1 fruit fly cellular context compared by ENCODE assay signal in the genomic region with DNA sequence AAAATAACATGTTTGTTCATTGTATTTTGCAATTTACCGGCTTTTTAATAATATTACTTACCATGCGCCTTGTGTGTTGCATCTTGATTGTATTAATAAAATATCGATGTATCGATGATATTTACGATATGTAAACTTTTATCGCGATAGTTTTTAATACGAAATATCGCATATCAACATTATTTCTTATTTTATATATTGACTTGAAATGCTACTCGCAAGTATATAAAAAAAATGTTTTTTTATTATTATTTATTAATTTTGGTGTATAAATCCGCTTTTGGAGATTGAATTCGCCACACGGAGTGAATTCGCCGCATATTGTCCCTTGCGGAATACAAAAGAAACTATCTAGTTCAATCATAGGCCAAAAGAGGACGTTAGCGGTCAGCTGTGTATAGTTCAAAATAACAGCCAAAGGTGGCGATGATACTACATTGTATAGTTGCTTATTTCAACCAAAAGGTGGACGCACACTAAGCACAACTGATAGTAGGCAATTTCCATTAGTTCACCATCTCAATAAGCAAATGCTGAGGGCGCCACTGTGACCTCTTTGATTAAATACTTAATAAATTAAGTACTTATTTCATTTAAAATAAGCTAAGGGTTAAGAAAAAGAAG.
A peak's percentile ranks its signal among the peaks of the same experiment; 100 is the strongest.
TF ChIP-seq lines count a peak whose summit lies in the region.

Gene mtSSB (minus strand): TSS at position 96 of the 624 bp plus-strand sequence.

TF ChIP-seq in whole organism, embryonic, 481 proteins besides CTCF, POLR2A, EP300 and RAD21 (continued from another document and continues in another):
- peak; percentile 57 for TF ChIP-seq CG7556 (GFP tag; optimal IDR thresholded peaks at IDR 0.05; lab: Kevin White, UChicago)
- peak; percentile 100 for TF ChIP-seq CG2129 (GFP tag; IDR thresholded peaks at IDR 0.05; lab: Robert Waterston, UW; ENCODE audit: partially characterized antibody)
- peak; percentile 62 for TF ChIP-seq ftz-f1 (GFP tag; optimal IDR thresholded peaks at IDR 0.05; lab: Kevin White, UChicago)
- peak; percentile 81 for TF ChIP-seq mam (GFP tag; optimal IDR thresholded peaks at IDR 0.05; lab: Kevin White, UChicago)
- peak; percentile 100 for TF ChIP-seq zen2 (GFP tag; IDR thresholded peaks at IDR 0.05; lab: Robert Waterston, UW; ENCODE audit: partially characterized antibody)
- TF ChIP-seq CkIIα-i1 (GFP tag; IDR thresholded peaks at IDR 0.05; lab: Robert Waterston, UW) = no peak
- peak; percentile 88 for TF ChIP-seq CG42726 (GFP tag; IDR thresholded peaks at IDR 0.05; lab: Robert Waterston, UW; ENCODE audit: partially characterized antibody)
- peak; percentile 31 for TF ChIP-seq CG7745 (tag; optimal IDR thresholded peaks at IDR 0.05; lab: Kevin White, UChicago)
- peak; percentile 92 for TF ChIP-seq E2f1 (GFP tag; IDR thresholded peaks at IDR 0.05; lab: Robert Waterston, UW)
- peak; percentile 42 for TF ChIP-seq Hmx (GFP tag; optimal IDR thresholded peaks at IDR 0.05; lab: Kevin White, UChicago)
- TF ChIP-seq Antp (GFP tag; optimal IDR thresholded peaks at IDR 0.05; lab: Kevin White, UChicago) = peak; percentile 90
- TF ChIP-seq Dek (tag; optimal IDR thresholded peaks at IDR 0.05; lab: Kevin White, UChicago) = peak; percentile 79
- peak; percentile 77 for TF ChIP-seq tx (GFP tag; optimal IDR thresholded peaks at IDR 0.05; lab: Kevin White, UChicago)
- peak; percentile 91 for TF ChIP-seq CG10979 (tag; optimal IDR thresholded peaks at IDR 0.05; lab: Kevin White, UChicago)
- TF ChIP-seq pfk (GFP tag; optimal IDR thresholded peaks at IDR 0.05; lab: Kevin White, UChicago) = peak; percentile 44
- peak; percentile 40 for TF ChIP-seq CG3281 (GFP tag; optimal IDR thresholded peaks at IDR 0.05; lab: Kevin White, UChicago)
- TF ChIP-seq run (tag; optimal IDR thresholded peaks at IDR 0.05; lab: Kevin White, UChicago) = no peak
- TF ChIP-seq Bteb2 (GFP tag; optimal IDR thresholded peaks at IDR 0.05; lab: Kevin White, UChicago) = peak; percentile 25
- TF ChIP-seq gce (GFP tag; IDR thresholded peaks at IDR 0.05; lab: Robert Waterston, UW) = peak; percentile 89
- TF ChIP-seq CG9932 (GFP tag; IDR thresholded peaks at IDR 0.05; lab: Robert Waterston, UW) = peak; percentile 91
- peak; percentile 74 for TF ChIP-seq CG13624 (GFP tag; optimal IDR thresholded peaks at IDR 0.05; lab: Kevin White, UChicago)
- peak; percentile 75 for TF ChIP-seq CG4707 (GFP tag; optimal IDR thresholded peaks at IDR 0.05; lab: Kevin White, UChicago)
- TF ChIP-seq CG9609 (GFP tag; optimal IDR thresholded peaks at IDR 0.05; lab: Kevin White, UChicago) = peak; percentile 83
- TF ChIP-seq Hey (tag; optimal IDR thresholded peaks at IDR 0.05; lab: Kevin White, UChicago) = no peak
- TF ChIP-seq CG17361 (GFP tag; IDR thresholded peaks at IDR 0.05; lab: Robert Waterston, UW) = peak; percentile 84; the same call in 2 of the 3 replicates
- peak; percentile 99 for TF ChIP-seq unc-4 (GFP tag; IDR thresholded peaks at IDR 0.05; lab: Robert Waterston, UW; ENCODE audit: partially characterized antibody)
- peak; percentile 82 for TF ChIP-seq CG12391 (tag; optimal IDR thresholded peaks at IDR 0.05; lab: Kevin White, UChicago)
- TF ChIP-seq Scr (GFP tag; IDR thresholded peaks at IDR 0.05; lab: Robert Waterston, UW; ENCODE audit: partially characterized antibody) = peak; percentile 99
- peak; percentile 95 for TF ChIP-seq Chrac-16 (GFP tag; optimal IDR thresholded peaks at IDR 0.05; lab: Kevin White, UChicago)
- TF ChIP-seq onecut (GFP tag; IDR thresholded peaks at IDR 0.05; lab: Robert Waterston, UW) = peak; percentile 92
- TF ChIP-seq oc (tag; optimal IDR thresholded peaks at IDR 0.05; lab: Kevin White, UChicago) = peak; percentile 85
- TF ChIP-seq CG2202 (tag; optimal IDR thresholded peaks at IDR 0.05; lab: Kevin White, UChicago) = peak; percentile 66
- peak; percentile 87 for TF ChIP-seq CG31365 (tag; optimal IDR thresholded peaks at IDR 0.05; lab: Kevin White, UChicago)
- peak; percentile 72 for TF ChIP-seq wdn (GFP tag; IDR thresholded peaks at IDR 0.05; lab: Robert Waterston, UW)
- peak; percentile 78 for TF ChIP-seq CG10209 (GFP tag; optimal IDR thresholded peaks at IDR 0.05; lab: Kevin White, UChicago)
- peak; percentile 40 for TF ChIP-seq CG8281 (tag; optimal IDR thresholded peaks at IDR 0.05; lab: Kevin White, UChicago)
- TF ChIP-seq fd102C (GFP tag; optimal IDR thresholded peaks at IDR 0.05; lab: Kevin White, UChicago) = peak; percentile 69
- peak; percentile 91 for TF ChIP-seq ase (GFP tag; IDR thresholded peaks at IDR 0.05; lab: Robert Waterston, UW)
- TF ChIP-seq CG13424 (tag; optimal IDR thresholded peaks at IDR 0.05; lab: Kevin White, UChicago) = peak; percentile 76
- peak; percentile 100 for TF ChIP-seq Doc3 (GFP tag; IDR thresholded peaks at IDR 0.05; lab: Robert Waterston, UW; ENCODE audit: partially characterized antibody)
- peak; percentile 97 for TF ChIP-seq Ets65A (GFP tag; lab: Kevin White, UChicago)
- TF ChIP-seq CG32772 (GFP tag; IDR thresholded peaks at IDR 0.05; lab: Robert Waterston, UW) = peak; percentile 92
- peak; percentile 79 for TF ChIP-seq CG12299 (tag; optimal IDR thresholded peaks at IDR 0.05; lab: Kevin White, UChicago)
- TF ChIP-seq CG30020 (tag; optimal IDR thresholded peaks at IDR 0.05; lab: Kevin White, UChicago) = peak; percentile 49
- no peak for TF ChIP-seq CG18011 (GFP tag; optimal IDR thresholded peaks at IDR 0.05; lab: Kevin White, UChicago)
- peak; percentile 64 for TF ChIP-seq psq (GFP tag; optimal IDR thresholded peaks at IDR 0.05; lab: Kevin White, UChicago)
- TF ChIP-seq CG12769 (tag; optimal IDR thresholded peaks at IDR 0.05; lab: Kevin White, UChicago) = peak; percentile 78
- peak; percentile 99 for TF ChIP-seq inv (GFP tag; IDR thresholded peaks at IDR 0.05; lab: Robert Waterston, UW; ENCODE audit: partially characterized antibody)
- TF ChIP-seq CG9437 (GFP tag; optimal IDR thresholded peaks at IDR 0.05; lab: Kevin White, UChicago) = peak; percentile 37
- peak; percentile 93 for TF ChIP-seq CG17328 (GFP tag; IDR thresholded peaks at IDR 0.05; lab: Robert Waterston, UW)
- peak; percentile 85 for TF ChIP-seq Mes4 (GFP tag; optimal IDR thresholded peaks at IDR 0.05; lab: Kevin White, UChicago)
- TF ChIP-seq CG11695 (GFP tag; IDR thresholded peaks at IDR 0.05; lab: Robert Waterston, UW) = peak; percentile 52; the same call in 2 of the 3 replicates
- peak; percentile 93 for TF ChIP-seq lilli (GFP tag; optimal IDR thresholded peaks at IDR 0.05; lab: Kevin White, UChicago)
- TF ChIP-seq insv (GFP tag; optimal IDR thresholded peaks at IDR 0.05; lab: Kevin White, UChicago) = peak in 1 of 2 experiments; percentile 84
- peak; percentile 15 for TF ChIP-seq NK7.1 (GFP tag; optimal IDR thresholded peaks at IDR 0.05; lab: Kevin White, UChicago)
- TF ChIP-seq CG1529 (GFP tag; optimal IDR thresholded peaks at IDR 0.05; lab: Kevin White, UChicago) = peak; percentile 55
- TF ChIP-seq dimm (GFP tag; IDR thresholded peaks at IDR 0.05; lab: Robert Waterston, UW) = peak; percentile 58; the same call in 1 of the 2 replicates
- peak; percentile 49 for TF ChIP-seq Ssrp (tag; optimal IDR thresholded peaks at IDR 0.05; lab: Kevin White, UChicago)
- peak; percentile 88 for TF ChIP-seq her (GFP tag; optimal IDR thresholded peaks at IDR 0.05; lab: Kevin White, UChicago)
- peak; percentile 93 for TF ChIP-seq CG14441 (GFP tag; IDR thresholded peaks at IDR 0.05; lab: Robert Waterston, UW)
- TF ChIP-seq wek (GFP tag; optimal IDR thresholded peaks at IDR 0.05; lab: Kevin White, UChicago) = peak; percentile 79
- TF ChIP-seq hth (optimal IDR thresholded peaks at IDR 0.05; lab: Kevin White, UChicago) = no peak
- TF ChIP-seq CrebB (tag; optimal IDR thresholded peaks at IDR 0.05; lab: Kevin White, UChicago) = peak; percentile 79
- TF ChIP-seq al (GFP tag; IDR thresholded peaks at IDR 0.05; lab: Robert Waterston, UW) = peak; percentile 64
- peak; percentile 60; the same call in 1 of the 2 replicates for TF ChIP-seq gt (GFP tag; IDR thresholded peaks at IDR 0.05; lab: Robert Waterston, UW)
- TF ChIP-seq BEAF-32 (GFP tag; optimal IDR thresholded peaks at IDR 0.05; lab: Kevin White, UChicago) = peak; percentile 94
- TF ChIP-seq CG10147 (GFP tag; optimal IDR thresholded peaks at IDR 0.05; lab: Kevin White, UChicago) = peak; percentile 21
- TF ChIP-seq Oaz (GFP tag; IDR thresholded peaks at IDR 0.05; lab: Robert Waterston, UW) = peak; percentile 65
- peak; percentile 84 for TF ChIP-seq grau (tag; optimal IDR thresholded peaks at IDR 0.05; lab: Kevin White, UChicago)
- TF ChIP-seq chif (GFP tag; optimal IDR thresholded peaks at IDR 0.05; lab: Kevin White, UChicago) = peak; percentile 75 to 93
- TF ChIP-seq Six4 (GFP tag; optimal IDR thresholded peaks at IDR 0.05; lab: Kevin White, UChicago) = peak; percentile 88
- peak; percentile 92 for TF ChIP-seq dysf (GFP tag; IDR thresholded peaks at IDR 0.05; lab: Robert Waterston, UW)
- TF ChIP-seq Myb (GFP tag; optimal IDR thresholded peaks at IDR 0.05; lab: Kevin White, UChicago) = peak; percentile 54
- TF ChIP-seq Opbp (GFP tag; IDR thresholded peaks at IDR 0.05; lab: Robert Waterston, UW; ENCODE audit: partially characterized antibody) = peak; percentile 99
- peak; percentile 59 for TF ChIP-seq CG4282 (GFP tag; optimal IDR thresholded peaks at IDR 0.05; lab: Kevin White, UChicago)
- peak in 1 of 3 experiments; percentile 16 for TF ChIP-seq lola (GFP tag; optimal IDR thresholded peaks at IDR 0.05; lab: Kevin White, UChicago)
- peak; percentile 92 for TF ChIP-seq sisA (GFP tag; IDR thresholded peaks at IDR 0.05; lab: Robert Waterston, UW)
- peak; percentile 77 for TF ChIP-seq ranshi (GFP tag; IDR thresholded peaks at IDR 0.05; lab: Robert Waterston, UW)
- TF ChIP-seq CG14050 (GFP tag; IDR thresholded peaks at IDR 0.05; lab: Robert Waterston, UW) = peak; percentile 74
- peak; percentile 92 for TF ChIP-seq az2 (GFP tag; optimal IDR thresholded peaks at IDR 0.05; lab: Kevin White, UChicago)
- peak; percentile 77 for TF ChIP-seq Fer1 (GFP tag; optimal IDR thresholded peaks at IDR 0.05; lab: Kevin White, UChicago)
- peak; percentile 86 for TF ChIP-seq CG14014 (GFP tag; IDR thresholded peaks at IDR 0.05; lab: Robert Waterston, UW)
- TF ChIP-seq chinmo (GFP tag; IDR thresholded peaks at IDR 0.05; lab: Robert Waterston, UW; ENCODE audit: partially characterized antibody) = peak; percentile 100
- TF ChIP-seq bsh (GFP tag; optimal IDR thresholded peaks at IDR 0.05; lab: Kevin White, UChicago) = peak in 1 of 2 experiments; percentile 83
- peak; percentile 48 for TF ChIP-seq gcm2 (GFP tag; optimal IDR thresholded peaks at IDR 0.05; lab: Kevin White, UChicago)
- TF ChIP-seq CG1832 (GFP tag; optimal IDR thresholded peaks at IDR 0.05; lab: Kevin White, UChicago) = no peak
- peak; percentile 96 for TF ChIP-seq CG2116 (GFP tag; optimal IDR thresholded peaks at IDR 0.05; lab: Kevin White, UChicago)
- TF ChIP-seq HmgD (GFP tag; optimal IDR thresholded peaks at IDR 0.05; lab: Kevin White, UChicago) = peak; percentile 66
- peak; percentile 55 for TF ChIP-seq CG17612 (GFP tag; IDR thresholded peaks at IDR 0.05; lab: Robert Waterston, UW)
- TF ChIP-seq tio (GFP tag; optimal IDR thresholded peaks at IDR 0.05; lab: Kevin White, UChicago) = peak; percentile 66
- peak; percentile 82 for TF ChIP-seq gsb (GFP tag; IDR thresholded peaks at IDR 0.05; lab: Robert Waterston, UW)
- TF ChIP-seq otp (GFP tag; IDR thresholded peaks at IDR 0.05; lab: Robert Waterston, UW) = peak; percentile 95
- TF ChIP-seq zfh1 (GFP tag; IDR thresholded peaks at IDR 0.05; lab: Robert Waterston, UW) = peak; percentile 95
- peak; percentile 67 for TF ChIP-seq Dp (GFP tag; optimal IDR thresholded peaks at IDR 0.05; lab: Kevin White, UChicago)
- TF ChIP-seq CG34224 (GFP tag; IDR thresholded peaks at IDR 0.05; lab: Robert Waterston, UW; ENCODE audit: partially characterized antibody) = peak; percentile 100
- no peak for TF ChIP-seq Gsc (GFP tag; IDR thresholded peaks at IDR 0.05; lab: Robert Waterston, UW)
- TF ChIP-seq Sin3A (optimal IDR thresholded peaks at IDR 0.05; lab: Kevin White, UChicago) = no peak
- peak; percentile 66 for TF ChIP-seq esg (GFP tag; conservative IDR thresholded peaks at IDR 0.05; lab: Robert Waterston, UW)
- TF ChIP-seq CG11093 (GFP tag; IDR thresholded peaks at IDR 0.05; lab: Robert Waterston, UW) = peak; percentile 81; the same call in 2 of the 3 replicates
- TF ChIP-seq Jarid2 (GFP tag; optimal IDR thresholded peaks at IDR 0.05; lab: Kevin White, UChicago) = peak; percentile 62
- peak; percentile 71 for TF ChIP-seq HLH54F (GFP tag; optimal IDR thresholded peaks at IDR 0.05; lab: Kevin White, UChicago)
- peak; percentile 89 for TF ChIP-seq Meics (GFP tag; optimal IDR thresholded peaks at IDR 0.05; lab: Kevin White, UChicago)
- TF ChIP-seq jigr1 (GFP tag; IDR thresholded peaks at IDR 0.05; lab: Robert Waterston, UW) = peak; percentile 46; the same call in 1 of the 3 replicates
- TF ChIP-seq z (GFP tag; IDR thresholded peaks at IDR 0.05; lab: Robert Waterston, UW) = peak; percentile 62; the same call in 1 of the 3 replicates
- peak; percentile 63 for TF ChIP-seq Sry-δ (GFP tag; optimal IDR thresholded peaks at IDR 0.05; lab: Kevin White, UChicago)
- TF ChIP-seq CG30403 (GFP tag; optimal IDR thresholded peaks at IDR 0.05; lab: Kevin White, UChicago) = peak; percentile 89
- TF ChIP-seq Ravus (GFP tag; IDR thresholded peaks at IDR 0.05; lab: Robert Waterston, UW) = peak; percentile 62
- peak; percentile 62 for TF ChIP-seq Deaf1 (tag; optimal IDR thresholded peaks at IDR 0.05; lab: Kevin White, UChicago)
- peak; percentile 42 for TF ChIP-seq CG17802 (tag; optimal IDR thresholded peaks at IDR 0.05; lab: Kevin White, UChicago)
- TF ChIP-seq CG3163 (GFP tag; optimal IDR thresholded peaks at IDR 0.05; lab: Kevin White, UChicago) = peak; percentile 66
- TF ChIP-seq vfl (GFP tag; optimal IDR thresholded peaks at IDR 0.05; lab: Kevin White, UChicago) = peak; percentile 65
- TF ChIP-seq CG43689 (GFP tag; IDR thresholded peaks at IDR 0.05; lab: Robert Waterston, UW) = peak; percentile 78
- TF ChIP-seq kni (GFP tag; optimal IDR thresholded peaks at IDR 0.05; lab: Kevin White, UChicago) = peak; percentile 68
- peak; percentile 63 for TF ChIP-seq D19A (tag; optimal IDR thresholded peaks at IDR 0.05; lab: Kevin White, UChicago)
- TF ChIP-seq sens (GFP tag; lab: Kevin White, UChicago) = peak; percentile 90
- peak; percentile 69 for TF ChIP-seq CG6689 (GFP tag; IDR thresholded peaks at IDR 0.05; lab: Robert Waterston, UW)
- peak; percentile 89 for TF ChIP-seq CG8290 (GFP tag; optimal IDR thresholded peaks at IDR 0.05; lab: Kevin White, UChicago)
- peak; percentile 40 to 96 for TF ChIP-seq CG8290 (tag; optimal IDR thresholded peaks at IDR 0.05; lab: Kevin White, UChicago)
- TF ChIP-seq ATbp (GFP tag; optimal IDR thresholded peaks at IDR 0.05; lab: Kevin White, UChicago) = peak; percentile 61
- peak; percentile 92 for TF ChIP-seq NC2β (GFP tag; optimal IDR thresholded peaks at IDR 0.05; lab: Kevin White, UChicago)
- peak; percentile 41 for TF ChIP-seq ab (GFP tag; optimal IDR thresholded peaks at IDR 0.05; lab: Kevin White, UChicago)
